Fruit fly (Drosophila melanogaster) whole organism, wandering third instar larva: ENCODE measurements around the gene CG31224.

Source experiments
- Dfd ChIP-seq: fragments of >200 bp; optimal IDR thresholded peaks from 2 replicates; lab custom pipeline; 2017; ENCODE audit warnings: missing biosample characterization, missing genetic modification characterization
- Dif ChIP-seq: fragments of 200-275, 200-300 bp; sonication (Bioruptor generic); optimal IDR thresholded peaks from 2 replicates; lab custom pipeline; 2018; ENCODE audit warnings: missing biosample characterization, missing genetic modification characterization; ENCODE audit not compliant: partially characterized antibody
- GATAd ChIP-seq: sonication (Bioruptor generic); optimal IDR thresholded peaks from 2 replicates; lab custom pipeline; 2016; ENCODE audit warnings: missing biosample characterization, missing genetic modification characterization
- HLH106 ChIP-seq: fragments of 200-800 bp; optimal IDR thresholded peaks from 3 replicates; lab custom pipeline; 2019; ENCODE audit warnings: missing biosample characterization, mild to moderate bottlenecking, missing genetic modification characterization, moderate library complexity
- Hnf4 ChIP-seq: fragments of 200-800 bp; sonication (Bioruptor generic); optimal IDR thresholded peaks from 2 replicates; lab custom pipeline; 2016; ENCODE audit warnings: missing biosample characterization, mild to moderate bottlenecking, missing genetic modification characterization
- Hr78 ChIP-seq: fragments of >200 bp; optimal IDR thresholded peaks from 2 replicates; lab custom pipeline; 2017; ENCODE audit warnings: missing biosample characterization, missing genetic modification characterization
- Hr83 ChIP-seq: fragments of 200-300 bp; sonication (Bioruptor generic); optimal IDR thresholded peaks from 2 replicates; lab custom pipeline; 2016; ENCODE audit warnings: missing biosample characterization, mild to moderate bottlenecking, missing genetic modification characterization, moderate library complexity; ENCODE audit not compliant: poor library complexity, severe bottlenecking
- Mio ChIP-seq: sonication (Bioruptor generic); optimal IDR thresholded peaks from 2 replicates; lab custom pipeline; 2016; ENCODE audit warnings: missing biosample characterization, missing genetic modification characterization
- Myc ChIP-seq: fragments of >200 bp; optimal IDR thresholded peaks from 2 replicates; lab custom pipeline; 2017
- N ChIP-seq: fragments of >200 bp; optimal IDR thresholded peaks from 2 replicates; lab custom pipeline; 2018; ENCODE audit warnings: missing biosample characterization, missing external identifiers, missing genetic modification characterization
- OdsH ChIP-seq: fragments of 200-800 bp; sonication (Bioruptor generic); optimal IDR thresholded peaks from 2 replicates; lab custom pipeline; 2016; ENCODE audit warnings: missing biosample characterization, mild to moderate bottlenecking, missing genetic modification characterization
- Rel ChIP-seq, 2 experiments: fragments of 200-800 bp; sonication (Bioruptor generic) in 1 of 2; optimal IDR thresholded peaks; 2 replicates in 1 of 2; 3 replicates in 1 of 2; lab custom pipeline; 2016 to 2019; ENCODE audit warnings: mild to moderate bottlenecking in 2 of 2, missing biosample characterization in 2 of 2, missing genetic modification characterization in 2 of 2, moderate library complexity in 1 of 2
- Sp1 ChIP-seq: fragments of 200-800 bp; sonication (Bioruptor generic); optimal IDR thresholded peaks from 3 replicates; lab custom pipeline; 2019; ENCODE audit warnings: missing biosample characterization, mild to moderate bottlenecking, missing genetic modification characterization, moderate library complexity
- Vsx2 ChIP-seq: fragments of 200-300, 225-300 bp; sonication (Bioruptor generic); optimal IDR thresholded peaks from 2 replicates; lab custom pipeline; 2018; ENCODE audit warnings: missing biosample characterization, missing genetic modification characterization; ENCODE audit not compliant: partially characterized antibody
- br ChIP-seq: fragments of 200-800 bp; sonication (Bioruptor generic); optimal IDR thresholded peaks from 2 replicates; lab custom pipeline; 2016; ENCODE audit warnings: missing biosample characterization, missing genetic modification characterization
- brk ChIP-seq: fragments of 200-800 bp; sonication (Bioruptor generic); optimal IDR thresholded peaks from 2 replicates; lab custom pipeline; 2016; ENCODE audit warnings: missing biosample characterization, mild to moderate bottlenecking, missing genetic modification characterization
- dl ChIP-seq, 2 experiments: fragments of 175-275, 200-275 bp in 1 of 2; fragments of 200-275 bp in 1 of 2; sonication (Bioruptor generic); optimal IDR thresholded peaks; lab custom pipeline; 2018; ENCODE audit warnings: mild to moderate bottlenecking in 2 of 2, missing biosample characterization in 2 of 2, missing genetic modification characterization in 2 of 2, moderate library complexity in 2 of 2; ENCODE audit not compliant: partially characterized antibody in 2 of 2, insufficient read depth in 1 of 2
- dmrt93B ChIP-seq: fragments of 200-800 bp; sonication (Bioruptor generic); optimal IDR thresholded peaks from 2 replicates; lab custom pipeline; 2018; ENCODE audit warnings: missing biosample characterization, mild to moderate bottlenecking, missing genetic modification characterization
- dsf ChIP-seq: sonication (Bioruptor generic); optimal IDR thresholded peaks from 2 replicates; lab custom pipeline; 2016; ENCODE audit warnings: missing biosample characterization, missing genetic modification characterization, borderline replicate concordance
- foxo ChIP-seq, 2 experiments: fragments of 200-800 bp; sonication (Bioruptor generic); optimal IDR thresholded peaks; 2 replicates in 1 of 2; 3 replicates in 1 of 2; lab custom pipeline; 2016 to 2017; ENCODE audit warnings: missing biosample characterization in 2 of 2, missing genetic modification characterization in 2 of 2
- fru ChIP-seq: fragments of 200-800 bp; sonication (Bioruptor generic); optimal IDR thresholded peaks from 3 replicates; lab custom pipeline; 2016; ENCODE audit warnings: missing biosample characterization, mild to moderate bottlenecking, missing genetic modification characterization
- h ChIP-seq: fragments of 200-800 bp; sonication (Bioruptor generic); optimal IDR thresholded peaks from 3 replicates; lab custom pipeline; 2016; ENCODE audit warnings: missing biosample characterization, mild to moderate bottlenecking, missing genetic modification characterization
- lola ChIP-seq: fragments of >200 bp; optimal IDR thresholded peaks from 2 replicates; lab custom pipeline; 2017; ENCODE audit warnings: missing biosample characterization, missing genetic modification characterization
- rgr ChIP-seq: fragments of 200-800 bp; sonication (Bioruptor generic); optimal IDR thresholded peaks from 3 replicates; lab custom pipeline; 2016; ENCODE audit warnings: missing biosample characterization, mild to moderate bottlenecking, missing genetic modification characterization
- sage ChIP-seq: fragments of 200-800 bp; sonication (Bioruptor generic); optimal IDR thresholded peaks from 2 replicates; lab custom pipeline; 2016; ENCODE audit warnings: missing biosample characterization, mild to moderate bottlenecking, missing genetic modification characterization
- sv ChIP-seq: fragments of 200-800 bp; sonication (Bioruptor generic); optimal IDR thresholded peaks from 3 replicates; lab custom pipeline; 2016; ENCODE audit warnings: missing biosample characterization, missing genetic modification characterization
- tai ChIP-seq: sonication (Bioruptor generic); optimal IDR thresholded peaks from 2 replicates; lab custom pipeline; 2016; ENCODE audit warnings: missing biosample characterization, missing genetic modification characterization
- usp ChIP-seq: fragments of >200 bp; optimal IDR thresholded peaks from 2 replicates; lab custom pipeline; 2017; ENCODE audit warnings: missing biosample characterization, missing genetic modification characterization
- woc ChIP-seq: sonication (Bioruptor generic); optimal IDR thresholded peaks from 2 replicates; lab custom pipeline; 2016; ENCODE audit warnings: missing biosample characterization, mild to moderate bottlenecking, missing genetic modification characterization

CG31224 gene

dm6 chr3R:18663525-18663924, 4.4 kb upstream of the CG31224 start, which contains the start of the genes Cpsf73 and Gos28:
Cpsf73 (minus strand) TSS chr3R:18663552.
Gos28 (plus strand) TSS chr3R:18663738.
- TF ChIP-seq fru (no peak), foxo (GFP tag; optimal IDR thresholded peaks at IDR 0.05; lab: Kevin White, UChicago) (peak in 1 of 2 experiments; percentile 5), HLH106 (tag; lab: Kevin White, UChicago) (peak; percentile 13), h (GFP tag; lab: Kevin White, UChicago) (peak; percentile 39), rgr (GFP tag; lab: Kevin White, UChicago) (peak; percentile 53), woc (GFP tag; lab: Kevin White, UChicago) (peak; percentile 39), Hr83 (GFP tag; lab: Kevin White, UChicago) (no peak), Rel (GFP tag; optimal IDR thresholded peaks at IDR 0.05; lab: Kevin White, UChicago) (no peak), Rel (tag; optimal IDR thresholded peaks at IDR 0.05; lab: Kevin White, UChicago) (peak; percentile 30), Sp1 (peak; percentile 23), Dfd (GFP tag; lab: Kevin White, UChicago) (no peak)

dm6 chr3R:18658380-18658944, 647 bp downstream of the CG31224 start:
- no peak for TF ChIP-seq lola
- TF ChIP-seq dl (GFP tag; optimal IDR thresholded peaks at IDR 0.05; lab: Kevin White, UChicago; ENCODE audit: insufficient read depth in 1 of 2, partially characterized antibody in 2 of 2): peak in 1 of 2 experiments; percentile 28
- no peak for TF ChIP-seq Hr78 (GFP tag; lab: Kevin White, UChicago)
- TF ChIP-seq Vsx2: peak; percentile 96
- TF ChIP-seq woc (GFP tag; lab: Kevin White, UChicago): no peak
- peak; percentile 51 for TF ChIP-seq Dif (GFP tag; lab: Kevin White, UChicago)
- no peak for TF ChIP-seq fru

DNA sequence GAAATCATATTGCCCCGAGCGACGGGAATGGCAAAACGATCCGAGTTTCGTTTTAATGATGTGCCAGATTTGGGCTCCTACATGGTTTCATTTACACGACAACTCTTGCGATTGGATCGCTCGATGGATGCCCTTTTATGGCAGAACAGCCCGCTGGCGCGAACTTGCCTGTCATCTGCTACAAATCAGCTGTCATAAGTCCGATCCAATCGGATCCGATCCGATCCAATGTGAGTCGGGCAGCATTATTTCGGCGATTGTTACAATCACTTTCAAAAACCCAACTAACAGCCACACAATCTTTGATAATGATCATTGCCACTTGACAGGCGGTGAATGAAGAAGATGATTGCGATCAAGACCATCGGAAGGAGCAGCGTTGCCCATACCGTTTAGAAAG, 15.5 kb downstream of the CG31224 start:
- TF ChIP-seq tai (GFP tag; lab: Kevin White, UChicago) (no peak), h (GFP tag; lab: Kevin White, UChicago) (no peak), Rel (GFP tag; optimal IDR thresholded peaks at IDR 0.05; lab: Kevin White, UChicago) (no peak), Rel (tag; optimal IDR thresholded peaks at IDR 0.05; lab: Kevin White, UChicago) (no peak), Mio (GFP tag; lab: Kevin White, UChicago) (no peak), rgr (GFP tag; lab: Kevin White, UChicago) (no peak), woc (GFP tag; lab: Kevin White, UChicago) (no peak), fru (no peak), OdsH (GFP tag; lab: Kevin White, UChicago) (no peak), Hnf4 (GFP tag; lab: Kevin White, UChicago) (no peak), N (no peak), dsf (GFP tag; lab: Kevin White, UChicago) (no peak)

DNA sequence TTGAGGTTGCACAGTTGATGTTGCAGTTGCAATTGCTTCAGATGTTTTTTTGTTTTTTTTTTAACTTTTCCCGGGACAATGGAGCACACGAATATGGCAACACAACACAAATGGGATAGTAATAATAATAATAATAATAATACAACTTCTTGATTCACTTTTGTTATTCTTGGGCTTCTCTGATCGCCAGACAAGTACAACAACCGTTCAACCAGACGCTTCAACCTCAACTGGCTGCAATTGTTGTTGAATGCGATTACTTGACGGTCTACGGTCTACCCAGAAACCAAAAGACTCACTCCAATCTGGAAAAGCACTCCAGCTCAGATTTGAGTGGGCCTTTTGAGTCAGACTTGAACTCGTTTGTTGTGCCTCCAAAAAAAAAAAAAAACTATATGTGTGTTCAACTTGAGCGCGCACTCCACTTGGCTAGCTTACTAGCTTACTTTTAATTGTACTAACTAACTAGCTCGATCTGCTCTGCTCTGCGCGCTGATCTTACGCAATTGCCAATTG, 17.8 kb downstream of the CG31224 start, which contains the start of gene CG14301:
TSS of gene CG14301 (minus strand) at position 216 of the 516 bp plus-strand sequence.
- TF ChIP-seq dmrt93B (GFP tag; lab: Kevin White, UChicago): no peak
- no peak for TF ChIP-seq GATAd (GFP tag; lab: Kevin White, UChicago)
- no peak for TF ChIP-seq Mio (GFP tag; lab: Kevin White, UChicago)
- TF ChIP-seq Dif (GFP tag; lab: Kevin White, UChicago): no peak
- TF ChIP-seq br: no peak
- TF ChIP-seq N: no peak
- TF ChIP-seq Vsx2: no peak
- TF ChIP-seq sage (GFP tag; lab: Kevin White, UChicago): no peak
- TF ChIP-seq usp (GFP tag; lab: Kevin White, UChicago): no peak
- no peak for TF ChIP-seq h (GFP tag; lab: Kevin White, UChicago)
- no peak for TF ChIP-seq dsf (GFP tag; lab: Kevin White, UChicago)
- TF ChIP-seq sv (GFP tag; lab: Kevin White, UChicago): no peak
- no peak for TF ChIP-seq woc (GFP tag; lab: Kevin White, UChicago)
- TF ChIP-seq rgr (GFP tag; lab: Kevin White, UChicago): no peak
- no peak for TF ChIP-seq Dfd (GFP tag; lab: Kevin White, UChicago)
- TF ChIP-seq Hr78 (GFP tag; lab: Kevin White, UChicago): no peak
- TF ChIP-seq brk (GFP tag; lab: Kevin White, UChicago): no peak
- TF ChIP-seq Myc: no peak
